Worm (Caenorhabditis elegans): Measurements from ENCODE around the gene clec-50.

ce11 chrV:19724589-19724988 lies 30.6 kb downstream of the clec-50 start:
- TF ChIP-seq akir-1 (GFP tag; optimal IDR thresholded peaks at IDR 0.05) (no peak), snpc-4 (GFP tag; optimal IDR thresholded peaks at IDR 0.05) (no peak), snpc-4 (tag; optimal IDR thresholded peaks at IDR 0.05) (no peak)

Measured in whole organism, young adult.